Fruit fly (Drosophila melanogaster) S2 (cell line): ENCODE results near the gene Cen.

Experiments
- CG8478 ChIP-seq: fragments of >200 bp; optimal IDR thresholded peaks from 2 replicates; lab custom pipeline; 2018
- CTCF ChIP-seq, 2 experiments: fragments of >200 bp; optimal IDR thresholded peaks; 2 replicates each; lab custom pipeline; 2018

DNA sequence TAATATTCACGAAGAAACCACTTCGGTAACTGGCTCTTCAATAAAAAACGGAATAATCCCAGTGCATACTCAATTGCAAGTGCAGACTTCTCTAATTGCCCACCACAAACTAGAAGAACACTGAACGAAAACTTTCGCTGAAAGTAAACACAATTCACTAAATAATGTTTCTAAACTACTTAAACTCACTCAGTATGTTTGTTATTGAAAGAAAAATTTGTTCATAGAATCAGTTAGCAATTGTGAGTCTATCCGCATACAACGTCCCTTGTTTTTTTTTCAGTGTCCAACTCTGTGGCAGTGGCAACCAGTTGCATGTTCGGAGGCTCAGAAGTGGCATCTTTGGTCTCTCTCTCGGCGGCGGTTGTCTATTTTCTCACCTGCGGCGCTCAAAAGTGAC, 39.8 kb upstream of the Cen start:
- TF ChIP-seq CG8478 (lab: Kevin White, UChicago) (no peak), CTCF (optimal IDR thresholded peaks at IDR 0.05; lab: Kevin White, UChicago) (no peak)
